Worm (Caenorhabditis elegans): ENCODE results near the gene F25E5.2.

ce11 chrV:7476766-7477165, 21.7 kb downstream of the F25E5.2 start, which contains the start of gene srh-125:
- no peak for TF ChIP-seq T26A5.8 (tag; optimal IDR thresholded peaks at IDR 0.05)
- TF ChIP-seq F49E8.2 (tag; optimal IDR thresholded peaks at IDR 0.05; ENCODE audit: insufficient read depth), result no peak
- TF ChIP-seq him-1 (tag; optimal IDR thresholded peaks at IDR 0.05), result no peak
- no peak for TF ChIP-seq Y53F4B.3 (GFP tag; IDR thresholded peaks at IDR 0.05)
- TF ChIP-seq hrde-1 (tag; optimal IDR thresholded peaks at IDR 0.05; ENCODE audit: borderline replicate concordance), result no peak
